Worm (Caenorhabditis elegans) whole organism, midembryonic: ENCODE measurements around the gene ife-4.

Source experiments
- T22C8.4 ChIP-seq: fragments of 200-800 bp; sonication (Bioruptor generic); IDR thresholded peaks from 2 replicates; pipeline ENCODE4 v1.3.6; 2022; ENCODE audit warnings: missing genetic modification characterization, missing compliant biosample characterization
- flt-1 ChIP-seq: fragments of 200-800 bp; sonication (Bioruptor generic); IDR thresholded peaks from 2 replicates; pipeline ENCODE4 v1.3.6; 2022; ENCODE audit warnings: missing genetic modification characterization, missing compliant biosample characterization
- med-1 ChIP-seq: sonication (generic microtip); optimal IDR thresholded peaks from 2 replicates; lab custom pipeline; 2017; ENCODE audit warnings: missing genetic modification characterization, mild to moderate bottlenecking, missing compliant biosample characterization, antibody characterized with exemption, missing genetic modification reagents; ENCODE audit not compliant: insufficient read depth
- ref-1 ChIP-seq: fragments of 200-800 bp; sonication (Bioruptor generic); conservative IDR thresholded peaks from 2 replicates; pipeline ENCODE4 v1.3.6; 2022; ENCODE audit warnings: missing genetic modification reagents, missing genetic modification characterization, missing compliant biosample characterization
- tab-1 ChIP-seq: fragments of 200-800 bp; sonication (Bioruptor generic); IDR thresholded peaks from 2 replicates; pipeline ENCODE4 v1.3.6; 2022; ENCODE audit warnings: missing genetic modification characterization, missing compliant biosample characterization
- ztf-23 ChIP-seq: fragments of 200-800 bp; sonication (Bioruptor generic); IDR thresholded peaks from 2 replicates; pipeline ENCODE4 v1.3.6; 2022; ENCODE audit warnings: missing genetic modification reagents, missing genetic modification characterization, missing compliant biosample characterization
- ztf-29 ChIP-seq: fragments of 200-800 bp; sonication (Bioruptor generic); IDR thresholded peaks from 2 replicates; pipeline ENCODE4 v1.3.6; 2022; ENCODE audit warnings: missing genetic modification reagents, missing genetic modification characterization, missing compliant biosample characterization

DNA sequence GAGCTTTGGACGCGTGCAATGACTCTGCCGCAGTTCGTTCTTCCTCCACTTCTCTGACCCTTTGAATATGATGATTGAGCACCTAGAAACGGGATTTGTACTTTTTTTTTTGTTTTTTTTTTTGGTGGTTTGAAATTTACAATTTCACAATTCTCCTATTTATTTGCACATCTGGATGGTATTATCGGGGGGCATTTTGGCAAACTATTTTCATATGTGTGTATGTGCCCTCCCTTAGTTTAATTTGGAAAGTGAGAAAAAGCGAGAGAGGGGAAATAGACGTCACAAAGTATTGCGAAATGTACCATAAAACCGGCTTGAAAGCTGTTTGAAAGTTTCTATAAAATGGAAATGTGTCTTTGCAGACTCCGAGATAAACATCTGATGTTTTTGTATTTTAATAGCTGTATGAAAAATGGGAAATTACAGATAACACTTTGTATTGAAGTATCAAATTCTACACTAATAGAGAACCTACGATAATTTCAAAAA, 17.6 kb upstream of the ife-4 start:
- TF ChIP-seq ztf-29 (GFP tag; lab: Robert Waterston, UW), result no peak
- TF ChIP-seq flt-1 (GFP tag; lab: Robert Waterston, UW), result no peak
- TF ChIP-seq tab-1, result no peak
- no peak for TF ChIP-seq T22C8.4
- TF ChIP-seq ref-1 (GFP tag; lab: Robert Waterston, UW), result no peak
- no peak for TF ChIP-seq ztf-23 (GFP tag; lab: Robert Waterston, UW)
- TF ChIP-seq med-1 (GFP tag; lab: Kevin White, UChicago), result no peak
